Fruit fly (Drosophila melanogaster) whole organism, embryonic: ENCODE measurements around the gene NitFhit.

Source experiments
- Atf-2 ChIP-seq: fragments of 200-800 bp; sonication (Bioruptor generic); optimal IDR thresholded peaks from 2 replicates; lab custom pipeline; 2016; ENCODE audit warnings: missing biosample characterization, missing genetic modification characterization
- Bgb ChIP-seq: fragments of 200-800 bp; sonication (Bioruptor generic); IDR thresholded peaks from 2 replicates; pipeline ENCODE4 v1.3.6; 2022; ENCODE audit warnings: missing biosample characterization, missing genetic modification characterization; ENCODE audit not compliant: partially characterized antibody
- Blimp-1 ChIP-seq: fragments of 200-800 bp; sonication (Bioruptor generic); optimal IDR thresholded peaks from 3 replicates; lab custom pipeline; 2018; ENCODE audit warnings: missing biosample characterization, missing genetic modification characterization, mild to moderate bottlenecking, moderate library complexity, missing genetic modification reagents
- C15 ChIP-seq: fragments of 200-800 bp; sonication (Bioruptor generic); IDR thresholded peaks from 3 replicates; pipeline ENCODE4 v1.3.6; 2022; ENCODE audit warnings: missing biosample characterization, missing genetic modification characterization
- CG11085 ChIP-seq: fragments of 200-800 bp; sonication (Bioruptor generic); IDR thresholded peaks from 2 replicates; pipeline ENCODE4 v1.3.6; 2022; ENCODE audit warnings: missing biosample characterization, missing genetic modification characterization
- CG11456 ChIP-seq: fragments of 200-800 bp; sonication (Bioruptor generic); IDR thresholded peaks from 3 replicates; pipeline ENCODE4 v1.3.6; 2022; ENCODE audit warnings: missing biosample characterization, missing genetic modification characterization
- CG12236 ChIP-seq: fragments of 200-800 bp; sonication (Bioruptor generic); optimal IDR thresholded peaks from 2 replicates; lab custom pipeline; 2016; ENCODE audit warnings: missing biosample characterization, missing genetic modification characterization
- CG13296 ChIP-seq: fragments of 200-800 bp; sonication (Bioruptor generic); optimal IDR thresholded peaks from 3 replicates; lab custom pipeline; 2018; ENCODE audit warnings: missing biosample characterization, mild to moderate bottlenecking, missing genetic modification characterization
- CG14965 ChIP-seq: fragments of 200-800 bp; sonication (Bioruptor generic); optimal IDR thresholded peaks from 2 replicates; lab custom pipeline; 2016; ENCODE audit warnings: missing biosample characterization, missing genetic modification characterization, borderline replicate concordance
- CG1529 ChIP-seq: fragments of 200-800 bp; sonication (Bioruptor generic); optimal IDR thresholded peaks from 3 replicates; lab custom pipeline; 2018; ENCODE audit warnings: missing biosample characterization, missing genetic modification characterization
- CG15601 ChIP-seq: fragments of 200-800 bp; sonication (Bioruptor generic); optimal IDR thresholded peaks from 3 replicates; lab custom pipeline; 2019; ENCODE audit warnings: missing biosample characterization, mild to moderate bottlenecking, missing genetic modification characterization, moderate library complexity
- CG17568 ChIP-seq: fragments of 200-800 bp; sonication (Bioruptor generic); optimal IDR thresholded peaks from 2 replicates; lab custom pipeline; 2018; ENCODE audit warnings: missing biosample characterization, mild to moderate bottlenecking, missing genetic modification characterization, moderate library complexity
- CG3065 ChIP-seq: fragments of 200-800 bp; sonication (Bioruptor generic); optimal IDR thresholded peaks from 2 replicates; lab custom pipeline; 2016; ENCODE audit warnings: missing biosample characterization, missing genetic modification characterization
- CG31224 ChIP-seq: fragments of 200-800 bp; sonication (Bioruptor generic); IDR thresholded peaks from 2 replicates; pipeline ENCODE4 v1.3.6; 2022; ENCODE audit warnings: missing biosample characterization, missing genetic modification characterization
- CG31441 ChIP-seq: fragments of 200-800 bp; sonication (Bioruptor generic); IDR thresholded peaks from 2 replicates; pipeline ENCODE4 v1.3.6; 2022; ENCODE audit warnings: missing biosample characterization, missing genetic modification characterization
- CG3281 ChIP-seq: fragments of 200-800 bp; sonication (Bioruptor generic); optimal IDR thresholded peaks from 3 replicates; lab custom pipeline; 2017; ENCODE audit warnings: missing biosample characterization, mild to moderate bottlenecking, missing genetic modification characterization
- CG43689 ChIP-seq: fragments of 200-800 bp; sonication (Bioruptor generic); IDR thresholded peaks from 2 replicates; pipeline ENCODE4 v1.3.6; 2022; ENCODE audit warnings: missing biosample characterization, missing genetic modification characterization
- CG4424 ChIP-seq: fragments of 200-800 bp; sonication (Bioruptor generic); optimal IDR thresholded peaks from 3 replicates; lab custom pipeline; 2016; ENCODE audit warnings: missing biosample characterization, missing genetic modification characterization
- CG4617 ChIP-seq: fragments of 200-800 bp; sonication (Bioruptor generic); optimal IDR thresholded peaks from 3 replicates; lab custom pipeline; 2016; ENCODE audit warnings: missing biosample characterization, missing genetic modification characterization, borderline replicate concordance
- CG5180 ChIP-seq: fragments of 200-800 bp; sonication (Bioruptor generic); optimal IDR thresholded peaks from 3 replicates; lab custom pipeline; 2017; ENCODE audit warnings: missing biosample characterization, missing genetic modification characterization, mild to moderate bottlenecking, moderate library complexity, missing genetic modification reagents
- CG6272 ChIP-seq: fragments of 200-800 bp; sonication (Bioruptor generic); IDR thresholded peaks from 2 replicates; pipeline ENCODE4 v1.3.6; 2022; ENCODE audit warnings: missing biosample characterization, missing genetic modification characterization
- CG7357 ChIP-seq: fragments of 200-800 bp; sonication (Bioruptor generic); IDR thresholded peaks from 3 replicates; pipeline ENCODE4 v1.3.6; 2022; ENCODE audit warnings: missing biosample characterization, missing genetic modification characterization
- CG7745 ChIP-seq: fragments of 200-800 bp; sonication (Bioruptor generic); optimal IDR thresholded peaks from 2 replicates; lab custom pipeline; 2018; ENCODE audit warnings: missing biosample characterization, mild to moderate bottlenecking, missing genetic modification characterization, moderate library complexity
- CG8478 ChIP-seq: fragments of >200 bp; optimal IDR thresholded peaks from 2 replicates; lab custom pipeline; 2018
- H2.0 ChIP-seq: fragments of 200-800 bp; sonication (Bioruptor generic); IDR thresholded peaks from 2 replicates; pipeline ENCODE4 v1.3.6; 2022; ENCODE audit warnings: missing biosample characterization, missing genetic modification characterization
- HLH54F ChIP-seq: fragments of 200-800 bp; sonication (Bioruptor generic); optimal IDR thresholded peaks from 3 replicates; lab custom pipeline; 2016; ENCODE audit warnings: missing biosample characterization, missing genetic modification characterization
- HmgZ ChIP-seq: fragments of 200-800 bp; sonication (Bioruptor generic); optimal IDR thresholded peaks from 2 replicates; lab custom pipeline; 2018; ENCODE audit warnings: missing biosample characterization, mild to moderate bottlenecking, missing genetic modification characterization
- Nf-YB ChIP-seq: fragments of 200-800 bp; sonication (Bioruptor generic); optimal IDR thresholded peaks from 3 replicates; lab custom pipeline; 2019; ENCODE audit warnings: missing biosample characterization, mild to moderate bottlenecking, missing genetic modification characterization, moderate library complexity
- Pdp1 ChIP-seq, 2 experiments: fragments of 200-800 bp; sonication (Bioruptor generic); optimal IDR thresholded peaks; 3 replicates each; lab custom pipeline; 2016; ENCODE audit warnings: missing biosample characterization in 2 of 2, missing genetic modification characterization in 2 of 2, mild to moderate bottlenecking in 1 of 2, moderate library complexity in 1 of 2
- Rfx ChIP-seq: fragments of 200-800 bp; sonication (Bioruptor generic); IDR thresholded peaks from 2 replicates; pipeline ENCODE4 v1.3.6; 2022; ENCODE audit warnings: missing biosample characterization, missing genetic modification characterization
- Sox100B ChIP-seq: fragments of 200-800 bp; sonication (Bioruptor generic); optimal IDR thresholded peaks from 3 replicates; lab custom pipeline; 2018; ENCODE audit warnings: missing biosample characterization, mild to moderate bottlenecking, missing genetic modification characterization
- TFAM ChIP-seq: fragments of 200-800 bp; sonication (Bioruptor generic); optimal IDR thresholded peaks from 2 replicates; lab custom pipeline; 2017; ENCODE audit warnings: missing biosample characterization, missing genetic modification characterization, inconsistent platforms
- amos ChIP-seq: fragments of 200-800 bp; sonication (Bioruptor generic); IDR thresholded peaks from 2 replicates; pipeline ENCODE4 v1.3.6; 2022; ENCODE audit warnings: missing biosample characterization, missing genetic modification characterization; ENCODE audit not compliant: partially characterized antibody
- bbx ChIP-seq: fragments of 200-800 bp; sonication (Bioruptor generic); IDR thresholded peaks from 2 replicates; pipeline ENCODE4 v1.3.6; 2022; ENCODE audit warnings: missing biosample characterization, missing genetic modification characterization; ENCODE audit not compliant: partially characterized antibody
- chif ChIP-seq, 2 experiments: fragments of 200-800 bp; sonication (Bioruptor generic); optimal IDR thresholded peaks; 3 replicates each; lab custom pipeline; 2016; ENCODE audit warnings: missing biosample characterization in 2 of 2, missing genetic modification characterization in 2 of 2
- crol ChIP-seq: fragments of 200-800 bp; sonication (Bioruptor generic); IDR thresholded peaks from 2 replicates; pipeline ENCODE4 v1.3.6; 2022; ENCODE audit warnings: missing biosample characterization, missing genetic modification characterization
- disco-r ChIP-seq: fragments of 200-800 bp; sonication (Bioruptor generic); optimal IDR thresholded peaks from 2 replicates; lab custom pipeline; 2016; ENCODE audit warnings: missing biosample characterization, missing genetic modification characterization
- dmrt99B ChIP-seq: fragments of 200-800 bp; sonication (Bioruptor generic); optimal IDR thresholded peaks from 2 replicates; lab custom pipeline; 2018; ENCODE audit warnings: missing biosample characterization, mild to moderate bottlenecking, missing genetic modification characterization, moderate library complexity
- eve ChIP-seq, 2 experiments: fragments of >200 bp; optimal IDR thresholded peaks; 2 replicates each; lab custom pipeline; 2017; ENCODE audit warnings: missing biosample characterization in 2 of 2, missing genetic modification characterization in 2 of 2
- gcm ChIP-seq: fragments of 200-800 bp; sonication (Bioruptor generic); optimal IDR thresholded peaks from 2 replicates; lab custom pipeline; 2019; ENCODE audit warnings: missing biosample characterization, mild to moderate bottlenecking, missing genetic modification characterization, moderate library complexity
- gsb ChIP-seq: fragments of 200-800 bp; sonication (Bioruptor generic); IDR thresholded peaks from 2 replicates; pipeline ENCODE4 v1.3.6; 2022; ENCODE audit warnings: missing biosample characterization, missing genetic modification characterization
- hbn ChIP-seq: fragments of 200-800 bp; sonication (Bioruptor generic); IDR thresholded peaks from 2 replicates; pipeline ENCODE4 v1.3.6; 2022; ENCODE audit warnings: missing biosample characterization, missing genetic modification characterization; ENCODE audit not compliant: partially characterized antibody
- her ChIP-seq: fragments of 200-800 bp; sonication (Bioruptor generic); optimal IDR thresholded peaks from 2 replicates; lab custom pipeline; 2016; ENCODE audit warnings: missing biosample characterization, missing genetic modification characterization
- mam ChIP-seq: fragments of 200-800 bp; sonication (Bioruptor generic); optimal IDR thresholded peaks from 3 replicates; lab custom pipeline; 2016; ENCODE audit warnings: missing biosample characterization, missing genetic modification characterization
- pum ChIP-seq: fragments of 200-800 bp; sonication (Bioruptor generic); optimal IDR thresholded peaks from 2 replicates; lab custom pipeline; 2016; ENCODE audit warnings: missing biosample characterization, missing genetic modification characterization
- ranshi ChIP-seq: fragments of 200-800 bp; sonication (Bioruptor generic); IDR thresholded peaks from 2 replicates; pipeline ENCODE4 v1.3.6; 2022; ENCODE audit warnings: missing biosample characterization, missing genetic modification characterization
- rib ChIP-seq: fragments of 200-800 bp; sonication (Bioruptor generic); IDR thresholded peaks from 2 replicates; pipeline ENCODE4 v1.3.6; 2022; ENCODE audit warnings: missing biosample characterization, missing genetic modification characterization
- schlank ChIP-seq: fragments of 200-800 bp; sonication (Bioruptor generic); optimal IDR thresholded peaks from 2 replicates; lab custom pipeline; 2018; ENCODE audit warnings: missing biosample characterization, mild to moderate bottlenecking, missing genetic modification characterization
- tin ChIP-seq: fragments of 200-800 bp; sonication (Bioruptor generic); optimal IDR thresholded peaks from 3 replicates; lab custom pipeline; 2016; ENCODE audit warnings: missing biosample characterization, missing genetic modification characterization
- unc-4 ChIP-seq: fragments of 200-800 bp; sonication (Bioruptor generic); IDR thresholded peaks from 2 replicates; pipeline ENCODE4 v1.3.6; 2022; ENCODE audit warnings: missing biosample characterization, missing genetic modification characterization; ENCODE audit not compliant: partially characterized antibody
- wor ChIP-seq: fragments of 200-800 bp; sonication (Bioruptor generic); IDR thresholded peaks from 2 replicates; pipeline ENCODE4 v1.3.6; 2022; ENCODE audit warnings: missing biosample characterization, missing genetic modification characterization
- zen ChIP-seq: fragments of 200-800 bp; sonication (Bioruptor generic); optimal IDR thresholded peaks from 3 replicates; lab custom pipeline; 2018; ENCODE audit warnings: missing biosample characterization, mild to moderate bottlenecking, missing genetic modification characterization, moderate library complexity

The NitFhit gene

DNA sequence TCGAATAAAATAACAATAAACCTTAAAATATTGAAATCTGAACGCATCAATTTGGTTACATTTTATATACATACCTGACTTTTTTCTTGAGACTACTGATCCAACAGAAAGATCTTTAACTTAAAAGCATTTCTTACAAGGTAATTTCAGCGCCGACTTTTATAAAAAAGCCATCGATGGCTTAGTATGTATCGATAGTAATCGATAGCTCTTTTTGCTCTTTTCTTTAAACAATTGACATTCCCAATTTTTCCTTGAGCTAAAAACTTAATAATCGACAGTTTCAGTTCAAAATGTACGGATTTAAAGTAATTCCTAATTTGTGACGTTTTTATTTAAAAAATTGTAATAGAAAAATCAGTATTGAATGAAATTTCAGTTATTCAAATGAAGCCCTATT, 29.0 kb upstream of the NitFhit start (continued):
- TF ChIP-seq hbn (GFP tag; lab: Robert Waterston, UW) (peak; percentile 94), Blimp-1 (no peak), Atf-2 (GFP tag; lab: Kevin White, UChicago) (no peak), ranshi (no peak), CG43689 (GFP tag; lab: Robert Waterston, UW) (no peak), rib (no peak), H2.0 (GFP tag; lab: Robert Waterston, UW) (no peak), CG5180 (GFP tag; lab: Kevin White, UChicago) (no peak), CG4617 (no peak), CG13296 (peak; percentile 17), CG11456 (GFP tag; lab: Robert Waterston, UW) (no peak), amos (GFP tag; lab: Robert Waterston, UW) (peak; percentile 89), bbx (peak; percentile 89), CG11085 (GFP tag; lab: Robert Waterston, UW) (no peak), crol (no peak), tin (no peak), CG14965 (GFP tag; lab: Kevin White, UChicago) (no peak), Rfx (GFP tag; lab: Robert Waterston, UW) (no peak), HmgZ (tag; lab: Kevin White, UChicago) (peak; percentile 21), schlank (no peak), unc-4 (peak; percentile 93), CG4424 (GFP tag; lab: Kevin White, UChicago) (no peak), Sox100B (GFP tag; lab: Kevin White, UChicago) (no peak), CG6272 (GFP tag; lab: Robert Waterston, UW) (no peak), disco-r (GFP tag; lab: Kevin White, UChicago) (no peak), mam (GFP tag; lab: Kevin White, UChicago) (no peak), her (no peak), CG31441 (GFP tag; lab: Robert Waterston, UW) (no peak), pum (no peak), CG12236 (GFP tag; lab: Kevin White, UChicago) (no peak), zen (tag; lab: Kevin White, UChicago) (no peak), eve (GFP tag; optimal IDR thresholded peaks at IDR 0.05; lab: Kevin White, UChicago) (no peak), CG15601 (tag; lab: Kevin White, UChicago) (no peak), CG1529 (no peak), Pdp1 (GFP tag; optimal IDR thresholded peaks at IDR 0.05; lab: Kevin White, UChicago) (no peak), CG31224 (GFP tag; lab: Robert Waterston, UW) (no peak), CG3065 (GFP tag; lab: Kevin White, UChicago) (no peak), wor (GFP tag; lab: Robert Waterston, UW) (no peak), HLH54F (GFP tag; lab: Kevin White, UChicago) (no peak), Bgb (peak; percentile 94), CG8478 (lab: Kevin White, UChicago) (no peak), CG3281 (GFP tag; lab: Kevin White, UChicago) (no peak), C15 (GFP tag; lab: Robert Waterston, UW) (no peak), CG7357 (GFP tag; lab: Robert Waterston, UW) (no peak), gcm (GFP tag; lab: Kevin White, UChicago) (no peak), CG17568 (GFP tag; lab: Kevin White, UChicago) (no peak), gsb (GFP tag; lab: Robert Waterston, UW) (no peak), Nf-YB (GFP tag; lab: Kevin White, UChicago) (no peak), CG7745 (no peak), dmrt99B (tag; lab: Kevin White, UChicago) (no peak), TFAM (GFP tag; lab: Kevin White, UChicago) (no peak), chif (GFP tag; optimal IDR thresholded peaks at IDR 0.05; lab: Kevin White, UChicago) (no peak)
